Fruit fly (Drosophila melanogaster) whole organism: ENCODE results near the gene CG2991.

Experiments used
- CG8478 ChIP-seq: fragments of >200 bp; optimal IDR thresholded peaks from 2 replicates; lab custom pipeline; 2018; ENCODE audit warnings: inconsistent platforms
- Dll ChIP-seq: fragments of >200 bp; optimal IDR thresholded peaks from 2 replicates; lab custom pipeline; 2017
- EcR ChIP-seq, 2 experiments: fragments of >200 bp; optimal IDR thresholded peaks; 2 replicates each; lab custom pipeline; 2017; ENCODE audit warnings: missing biosample characterization in 2 of 2, missing genetic modification characterization in 2 of 2, missing genetic modification reagents in 2 of 2
- pan ChIP-seq: fragments of >200 bp; optimal IDR thresholded peaks from 2 replicates; lab custom pipeline; 2017
- psq ChIP-seq: fragments of >200 bp; optimal IDR thresholded peaks from 2 replicates; lab custom pipeline; 2017
- usp ChIP-seq: fragments of >200 bp; optimal IDR thresholded peaks from 2 replicates; lab custom pipeline; 2017; ENCODE audit warnings: missing biosample characterization, missing genetic modification characterization, mixed read lengths

The CG2991 gene

dm6 chr2L:2894356-2894755 is 37.4 kb downstream of the CG2991 start:
- TF ChIP-seq usp (GFP tag; lab: Kevin White, UChicago) (no peak), EcR (GFP tag; optimal IDR thresholded peaks at IDR 0.05; lab: Kevin White, UChicago) (no peak), Dll (lab: Kevin White, UChicago) (no peak), pan (lab: Kevin White, UChicago) (no peak), CG8478 (lab: Kevin White, UChicago) (no peak), psq (lab: Kevin White, UChicago) (no peak)

- TF ChIP-seq CG8478 (lab: Kevin White, UChicago), result no peak
- no peak for TF ChIP-seq usp (GFP tag; lab: Kevin White, UChicago)
- TF ChIP-seq psq (lab: Kevin White, UChicago), result no peak
- no peak for TF ChIP-seq Dll (lab: Kevin White, UChicago)
- TF ChIP-seq EcR (GFP tag; optimal IDR thresholded peaks at IDR 0.05; lab: Kevin White, UChicago), result no peak
- no peak for TF ChIP-seq pan (lab: Kevin White, UChicago)
These were observed 40.1 kb downstream of the CG2991 start for dm6 chr2L:2897024-2897549.

DNA sequence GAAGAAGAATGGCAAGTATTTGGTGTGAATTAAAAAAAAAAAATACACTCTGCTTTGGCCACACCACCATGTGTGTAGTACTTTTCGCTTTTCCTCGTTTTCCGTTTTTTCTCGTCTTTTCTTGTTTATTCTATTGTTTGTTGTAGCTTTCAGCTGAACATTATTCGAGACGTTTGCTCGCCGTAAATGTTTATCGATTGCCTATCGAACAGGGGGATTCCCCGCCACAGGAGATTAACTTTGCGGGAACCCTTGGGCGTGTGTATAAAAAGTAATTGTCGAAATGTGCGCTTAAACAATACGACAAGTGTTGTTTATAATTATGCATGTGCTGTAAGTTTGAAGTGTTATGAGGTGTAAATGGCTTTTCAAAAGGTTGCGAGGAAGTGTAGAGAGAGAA is 40.7 kb downstream of the CG2991 start:
- TF ChIP-seq psq (lab: Kevin White, UChicago) (no peak), pan (lab: Kevin White, UChicago) (no peak), EcR (GFP tag; optimal IDR thresholded peaks at IDR 0.05; lab: Kevin White, UChicago) (no peak), CG8478 (lab: Kevin White, UChicago) (no peak), usp (GFP tag; lab: Kevin White, UChicago) (no peak), Dll (lab: Kevin White, UChicago) (no peak)

DNA sequence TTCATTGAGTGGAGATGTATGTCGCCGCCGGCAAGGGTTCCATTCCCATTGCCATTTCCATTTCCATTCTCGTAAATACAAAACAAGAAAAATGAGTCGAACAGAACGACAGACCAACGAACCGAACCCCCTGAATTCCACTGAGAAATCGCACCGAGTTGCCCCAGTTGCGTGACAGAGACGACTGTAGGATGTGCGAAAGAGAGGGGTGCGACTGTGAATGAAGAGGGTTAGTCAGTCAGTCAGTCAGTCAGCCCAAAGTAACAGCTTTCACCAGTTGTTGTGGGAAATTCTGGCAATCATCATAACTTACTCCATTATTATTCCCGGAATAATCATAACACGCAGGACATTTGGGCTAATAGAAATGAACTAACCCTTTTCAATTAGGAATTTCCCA is 41.3 kb downstream of the CG2991 start:
- TF ChIP-seq Dll (lab: Kevin White, UChicago) (no peak), usp (GFP tag; lab: Kevin White, UChicago) (no peak), EcR (GFP tag; optimal IDR thresholded peaks at IDR 0.05; lab: Kevin White, UChicago) (no peak), psq (lab: Kevin White, UChicago) (no peak), CG8478 (lab: Kevin White, UChicago) (no peak), pan (lab: Kevin White, UChicago) (no peak)

dm6 chr2L:2900392-2901028 is 43.5 kb downstream of the CG2991 start:
- TF ChIP-seq Dll (lab: Kevin White, UChicago), result no peak
- TF ChIP-seq EcR (GFP tag; optimal IDR thresholded peaks at IDR 0.05; lab: Kevin White, UChicago), result peak in 1 of 2 experiments; percentile 29

DNA sequence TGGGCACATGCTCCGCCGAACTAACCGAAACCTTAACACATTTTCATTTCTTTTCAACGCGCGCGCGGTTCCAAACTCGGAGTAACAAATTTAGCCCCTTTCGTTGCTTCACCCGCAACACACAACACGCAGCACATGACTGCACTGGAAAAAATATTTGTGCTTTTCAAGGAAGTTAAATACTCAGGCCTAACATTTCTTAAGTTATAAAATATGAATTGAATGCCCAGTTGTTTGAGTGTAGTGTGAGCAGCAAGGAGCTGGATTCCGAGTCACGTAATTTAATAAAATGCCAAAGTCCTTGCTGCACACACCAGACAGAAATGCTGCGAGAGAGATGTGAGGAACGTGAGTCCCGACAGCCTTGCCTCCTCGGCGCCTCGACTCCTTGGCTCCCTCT is 44.5 kb downstream of the CG2991 start:
- TF ChIP-seq usp (GFP tag; lab: Kevin White, UChicago), result no peak
- TF ChIP-seq pan (lab: Kevin White, UChicago), result no peak
- TF ChIP-seq psq (lab: Kevin White, UChicago), result no peak
- TF ChIP-seq EcR (GFP tag; optimal IDR thresholded peaks at IDR 0.05; lab: Kevin White, UChicago), result no peak
- no peak for TF ChIP-seq Dll (lab: Kevin White, UChicago)
- TF ChIP-seq CG8478 (lab: Kevin White, UChicago), result no peak

- TF ChIP-seq pan (lab: Kevin White, UChicago), result no peak
- TF ChIP-seq Dll (lab: Kevin White, UChicago), result no peak
- no peak for TF ChIP-seq EcR (GFP tag; optimal IDR thresholded peaks at IDR 0.05; lab: Kevin White, UChicago)
- no peak for TF ChIP-seq psq (lab: Kevin White, UChicago)
- no peak for TF ChIP-seq CG8478 (lab: Kevin White, UChicago)
- no peak for TF ChIP-seq usp (GFP tag; lab: Kevin White, UChicago)
These were observed 46.7 kb downstream of the CG2991 start for dm6 chr2L:2903649-2904048.

DNA sequence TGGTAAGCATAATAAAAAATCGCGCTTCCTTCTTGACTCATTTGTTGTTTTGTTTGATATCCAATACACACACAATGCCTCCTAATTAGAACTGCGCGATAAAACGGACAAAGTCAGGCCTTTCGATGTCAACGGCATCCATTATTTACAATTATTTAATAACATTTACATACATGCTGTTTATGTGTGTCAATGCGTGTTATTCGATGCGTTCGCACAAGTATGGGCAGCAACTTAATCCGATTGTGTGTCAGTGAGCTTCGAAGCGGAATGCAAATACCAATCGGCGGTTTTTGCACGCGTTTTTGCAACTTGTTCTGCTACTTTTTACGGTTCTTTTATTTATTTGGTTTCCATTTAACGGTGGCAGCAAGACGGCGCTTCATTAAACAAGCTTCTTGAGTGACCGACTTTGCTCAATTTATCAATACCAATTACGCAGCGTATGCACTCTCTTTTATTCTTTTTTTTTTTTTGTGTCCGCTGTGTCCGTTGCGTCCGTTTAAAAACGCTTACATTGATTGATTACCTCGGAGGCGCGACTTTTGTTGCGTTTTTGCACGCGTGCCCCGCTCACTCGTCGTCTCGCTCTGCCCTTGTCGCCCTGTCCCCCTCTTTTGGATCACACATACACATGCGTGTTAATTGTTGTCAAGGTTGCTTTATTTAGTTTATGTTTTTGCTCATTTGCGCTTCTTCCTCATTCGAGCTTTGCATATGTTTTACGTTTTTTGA is 47.5 kb downstream of the CG2991 start:
- no peak for TF ChIP-seq Dll (lab: Kevin White, UChicago)

- peak; percentile 69 for TF ChIP-seq pan (lab: Kevin White, UChicago)
- TF ChIP-seq psq (lab: Kevin White, UChicago), result no peak
These were observed 48.1 kb downstream of the CG2991 start for dm6 chr2L:2905051-2905446.

DNA sequence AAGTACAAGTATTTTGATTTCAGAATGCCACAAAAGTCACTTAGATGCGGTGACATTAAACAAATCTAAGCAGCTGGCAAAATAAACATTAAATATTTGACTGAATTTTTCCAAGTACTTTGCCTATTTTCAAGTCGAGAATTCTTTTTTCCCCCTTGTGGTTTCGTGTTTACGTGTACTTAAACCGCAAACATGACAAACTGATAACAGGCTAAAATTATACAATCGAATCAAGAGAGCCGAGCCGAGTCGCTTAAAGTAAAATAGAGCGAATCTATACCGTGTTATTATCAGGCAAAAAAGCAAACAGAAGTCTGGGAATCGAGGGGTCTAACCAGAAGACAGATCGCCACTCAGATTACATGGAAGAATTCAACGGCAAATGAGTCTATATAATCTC is 49.2 kb downstream of the CG2991 start:
- no peak for TF ChIP-seq usp (GFP tag; lab: Kevin White, UChicago)
- no peak for TF ChIP-seq psq (lab: Kevin White, UChicago)
- TF ChIP-seq pan (lab: Kevin White, UChicago), result no peak
- TF ChIP-seq CG8478 (lab: Kevin White, UChicago), result no peak
- TF ChIP-seq EcR (GFP tag; optimal IDR thresholded peaks at IDR 0.05; lab: Kevin White, UChicago), result no peak
- TF ChIP-seq Dll (lab: Kevin White, UChicago), result no peak

DNA sequence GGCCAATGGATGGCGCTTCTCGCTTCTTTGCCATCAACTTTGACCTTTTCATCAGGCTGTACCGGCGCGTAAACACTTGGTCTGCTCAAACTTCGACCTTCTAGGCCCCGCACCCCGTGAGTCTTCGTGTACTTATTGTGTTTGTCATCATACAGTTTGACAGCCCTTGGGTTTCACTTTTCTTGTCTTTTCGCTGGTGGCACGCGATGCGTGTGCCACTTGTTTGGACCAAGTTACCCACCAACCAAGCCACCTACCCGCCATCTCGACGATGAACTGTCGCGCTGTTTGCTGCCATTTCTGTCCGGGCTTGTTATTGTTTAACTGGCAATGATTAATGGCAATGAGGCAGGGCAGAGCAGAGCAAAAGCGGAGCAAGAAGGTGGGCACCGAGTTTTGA is 50.8 kb downstream of the CG2991 start:
- no peak for TF ChIP-seq usp (GFP tag; lab: Kevin White, UChicago)
- TF ChIP-seq Dll (lab: Kevin White, UChicago), result no peak
- no peak for TF ChIP-seq pan (lab: Kevin White, UChicago)
- TF ChIP-seq EcR (GFP tag; optimal IDR thresholded peaks at IDR 0.05; lab: Kevin White, UChicago), result no peak
- no peak for TF ChIP-seq psq (lab: Kevin White, UChicago)
- TF ChIP-seq CG8478 (lab: Kevin White, UChicago), result no peak
